Worm (Caenorhabditis elegans): ENCODE data around the gene efl-1.

DNA sequence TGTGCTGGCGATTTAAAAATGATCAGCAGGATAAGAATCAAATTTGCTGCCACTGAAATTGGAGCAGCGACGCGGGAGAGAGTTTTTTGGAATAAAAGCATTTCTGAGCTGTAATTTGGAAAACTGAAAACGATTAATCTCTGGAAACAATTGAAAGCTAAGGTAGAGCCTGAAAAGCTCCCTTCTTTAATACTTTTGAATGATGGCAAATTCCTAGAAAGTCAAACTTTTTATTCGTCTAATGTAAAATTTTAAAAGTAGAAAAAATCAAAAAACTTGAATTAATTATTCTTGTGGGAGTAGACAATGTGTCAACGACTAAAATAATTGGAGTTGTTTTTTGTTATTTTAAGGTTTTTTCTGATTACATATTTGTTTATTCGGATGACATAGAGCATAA lies 34.7 kb upstream of the efl-1 start, which contains the start of gene str-217:
- TF ChIP-seq peb-1 (tag; optimal IDR thresholded peaks at IDR 0.05) (no peak), ztf-11 (tag; optimal IDR thresholded peaks at IDR 0.05) (no peak), lin-39 (tag; optimal IDR thresholded peaks at IDR 0.05) (no peak), ama-1 (optimal IDR thresholded peaks at IDR 0.05) (no peak), elt-3 (tag; optimal IDR thresholded peaks at IDR 0.05) (no peak)
